Worm (Caenorhabditis elegans) whole organism, L4 larva: ENCODE measurements around the gene AC3.5.

Source experiments
- D1046.2 ChIP-seq: fragments of 200-800 bp; sonication (Bioruptor generic); IDR thresholded peaks from 2 replicates; pipeline ENCODE4 v1.3.6; 2022; ENCODE audit warnings: missing genetic modification characterization, missing compliant biosample characterization
- F44E2.7 ChIP-seq: fragments of 200-800 bp; sonication (Bioruptor generic); IDR thresholded peaks from 2 replicates; pipeline ENCODE4 v2.1.2; 2022; ENCODE audit warnings: missing genetic modification characterization, missing compliant biosample characterization
- R02D3.7 ChIP-seq: fragments of 150-350 bp; sonication (generic microtip); optimal IDR thresholded peaks from 3 replicates; lab custom pipeline; 2014; ENCODE audit warnings: missing biosample characterization, missing genetic modification characterization
- T20F7.1 ChIP-seq: fragments of 200-800 bp; sonication (Bioruptor generic); optimal IDR thresholded peaks from 2 replicates; lab custom pipeline; 2018; ENCODE audit warnings: mild to moderate bottlenecking, missing genetic modification characterization, missing compliant biosample characterization
- Y48G9A.11 ChIP-seq: fragments of 200-800 bp; sonication (Bioruptor generic); IDR thresholded peaks from 2 replicates; pipeline ENCODE4 v1.3.6; 2022; ENCODE audit warnings: missing genetic modification reagents, missing genetic modification characterization, missing compliant biosample characterization
- Y75B8A.6 ChIP-seq: fragments of 200-800 bp; sonication (Bioruptor generic); IDR thresholded peaks from 2 replicates; pipeline ENCODE4 v1.3.6; 2022; ENCODE audit warnings: missing genetic modification reagents, missing genetic modification characterization, missing compliant biosample characterization
- ama-1 ChIP-seq: fragments of 150-350 bp; optimal IDR thresholded peaks from 2 replicates; lab custom pipeline; 2014; ENCODE audit warnings: inconsistent platforms, mixed read lengths
- ceh-32 ChIP-seq: sonication (generic microtip); optimal IDR thresholded peaks from 2 replicates; lab custom pipeline; 2016; ENCODE audit warnings: mild to moderate bottlenecking, missing genetic modification characterization, missing compliant biosample characterization; ENCODE audit not compliant: poor library complexity
- ceh-44 ChIP-seq: fragments of 200-800 bp; sonication (Bioruptor generic); IDR thresholded peaks from 2 replicates; pipeline ENCODE4 v1.3.6; 2022; ENCODE audit warnings: missing genetic modification reagents, missing genetic modification characterization, missing compliant biosample characterization
- ceh-62 ChIP-seq: sonication (generic microtip); optimal IDR thresholded peaks from 2 replicates; lab custom pipeline; 2017; ENCODE audit warnings: missing biosample characterization, missing genetic modification characterization
- daf-12 ChIP-seq: fragments of 150-350 bp; optimal IDR thresholded peaks from 2 replicates; lab custom pipeline; 2014; ENCODE audit warnings: missing biosample characterization, missing genetic modification reagents, missing genetic modification characterization
- daf-19 ChIP-seq: fragments of 200-800 bp; sonication (Bioruptor generic); conservative IDR thresholded peaks from 2 replicates; pipeline ENCODE4 v1.3.6; 2022; ENCODE audit warnings: missing genetic modification characterization, missing compliant biosample characterization
- dpl-1 ChIP-seq: fragments of 150-350 bp; optimal IDR thresholded peaks from 2 replicates; lab custom pipeline; 2014; ENCODE audit warnings: missing biosample characterization, missing genetic modification reagents, missing genetic modification characterization
- dve-1 ChIP-seq: sonication (generic microtip); optimal IDR thresholded peaks from 2 replicates; lab custom pipeline; 2017; ENCODE audit warnings: antibody characterized with exemption, mild to moderate bottlenecking, missing genetic modification characterization, missing compliant biosample characterization; ENCODE audit not compliant: insufficient read depth
- egl-27 ChIP-seq: sonication (generic microtip); optimal IDR thresholded peaks from 3 replicates; lab custom pipeline; 2017; ENCODE audit warnings: missing biosample characterization, missing genetic modification reagents, missing genetic modification characterization
- egl-43 ChIP-seq: fragments of 200-800 bp; sonication (Bioruptor generic); IDR thresholded peaks from 2 replicates; pipeline ENCODE4 v1.3.6; 2022; ENCODE audit warnings: missing genetic modification reagents, missing genetic modification characterization, missing compliant biosample characterization
- gei-8 ChIP-seq: fragments of 200-800 bp; sonication (Bioruptor generic); optimal IDR thresholded peaks from 2 replicates; lab custom pipeline; 2018; ENCODE audit warnings: mild to moderate bottlenecking, missing genetic modification characterization, missing compliant biosample characterization
- hlh-30 ChIP-seq: sonication (generic microtip); optimal IDR thresholded peaks from 2 replicates; lab custom pipeline; 2017; ENCODE audit warnings: antibody characterized with exemption, mild to moderate bottlenecking, missing genetic modification characterization, missing compliant biosample characterization; ENCODE audit not compliant: insufficient read depth
- lin-29 ChIP-seq: fragments of 200-800 bp; sonication (Bioruptor generic); IDR thresholded peaks from 2 replicates; pipeline ENCODE4 v1.3.6; 2022; ENCODE audit warnings: missing genetic modification reagents, missing genetic modification characterization, missing compliant biosample characterization
- madf-9 ChIP-seq: fragments of 200-800 bp; sonication (Bioruptor generic); conservative IDR thresholded peaks from 2 replicates; pipeline ENCODE4 v1.3.6; 2022; ENCODE audit warnings: missing genetic modification reagents, missing genetic modification characterization, missing compliant biosample characterization
- mes-2 ChIP-seq: sonication (generic microtip); optimal IDR thresholded peaks from 2 replicates; lab custom pipeline; 2016; ENCODE audit warnings: missing genotype, mild to moderate bottlenecking, missing genetic modification characterization, missing compliant biosample characterization; ENCODE audit not compliant: poor library complexity, severe bottlenecking
- nhr-10 ChIP-seq: fragments of 150-350 bp; optimal IDR thresholded peaks from 2 replicates; lab custom pipeline; 2014; ENCODE audit warnings: missing biosample characterization, missing genetic modification characterization
- nhr-111 ChIP-seq: fragments of 200-800 bp; sonication (Bioruptor generic); optimal IDR thresholded peaks from 2 replicates; lab custom pipeline; 2018; ENCODE audit warnings: mild to moderate bottlenecking, missing genetic modification characterization, missing compliant biosample characterization
- nhr-25 ChIP-seq: sonication (generic microtip); optimal IDR thresholded peaks from 2 replicates; lab custom pipeline; 2017; ENCODE audit warnings: missing genetic modification characterization, mild to moderate bottlenecking, missing compliant biosample characterization, antibody characterized with exemption, moderate library complexity, borderline replicate concordance; ENCODE audit not compliant: insufficient read depth
- nhr-42 ChIP-seq: fragments of 200-800 bp; sonication (Bioruptor generic); IDR thresholded peaks from 2 replicates; pipeline ENCODE4 v1.3.6; 2022; ENCODE audit warnings: missing genetic modification characterization, missing compliant biosample characterization
- pha-4 ChIP-seq, 2 experiments: fragments of 150-350 bp in 1 of 2; fragments of 200-800 bp in 1 of 2; sonication (Bioruptor generic) in 1 of 2; IDR thresholded peaks in 1 of 2; optimal IDR thresholded peaks in 1 of 2; 2 replicates each; pipeline versions ENCODE4 v1.3.6 to Lab custom; 2014 to 2022; ENCODE audit warnings: missing genetic modification characterization in 2 of 2, missing genetic modification reagents in 2 of 2, missing biosample characterization in 1 of 2, missing compliant biosample characterization in 1 of 2
- sdz-12 ChIP-seq: fragments of 200-800 bp; sonication (Bioruptor generic); optimal IDR thresholded peaks from 2 replicates; lab custom pipeline; 2018; ENCODE audit warnings: mild to moderate bottlenecking, missing genetic modification characterization, missing compliant biosample characterization
- spr-3 ChIP-seq: fragments of 200-800 bp; sonication (Bioruptor generic); optimal IDR thresholded peaks from 2 replicates; lab custom pipeline; 2018; ENCODE audit warnings: mild to moderate bottlenecking, missing genetic modification characterization, missing compliant biosample characterization
- tag-97 ChIP-seq: fragments of 200-800 bp; sonication (Bioruptor generic); IDR thresholded peaks from 2 replicates; pipeline ENCODE4 v1.3.6; 2022; ENCODE audit warnings: missing genetic modification characterization, missing compliant biosample characterization
- unc-62 ChIP-seq, 3 experiments: fragments of 150-350 bp in 1 of 3; sonication (generic microtip); optimal IDR thresholded peaks in 2 of 3; peaks in 1 of 3; 1 replicate in 1 of 3; 2 replicates in 2 of 3; lab custom pipeline; 2014 to 2017; ENCODE audit warnings: missing biosample characterization in 3 of 3, missing genetic modification characterization in 3 of 3, missing genetic modification reagents in 3 of 3, missing genotype in 1 of 3
- zag-1 ChIP-seq: fragments of 150-350 bp; optimal IDR thresholded peaks from 2 replicates; lab custom pipeline; 2014; ENCODE audit warnings: missing biosample characterization, missing genetic modification characterization
- zfp-2 ChIP-seq: sonication (generic microtip); optimal IDR thresholded peaks from 2 replicates; lab custom pipeline; 2016; ENCODE audit warnings: mild to moderate bottlenecking, missing genetic modification characterization, missing compliant biosample characterization
- zfp-3 ChIP-seq: fragments of 200-800 bp; sonication (Bioruptor generic); conservative IDR thresholded peaks from 2 replicates; pipeline ENCODE4 v1.3.6; 2022; ENCODE audit warnings: missing genetic modification reagents, missing genetic modification characterization, missing compliant biosample characterization
- zip-2 ChIP-seq: fragments of 150-350 bp; optimal IDR thresholded peaks from 2 replicates; lab custom pipeline; 2014; ENCODE audit warnings: missing biosample characterization, missing genetic modification characterization

The AC3.5 gene

DNA sequence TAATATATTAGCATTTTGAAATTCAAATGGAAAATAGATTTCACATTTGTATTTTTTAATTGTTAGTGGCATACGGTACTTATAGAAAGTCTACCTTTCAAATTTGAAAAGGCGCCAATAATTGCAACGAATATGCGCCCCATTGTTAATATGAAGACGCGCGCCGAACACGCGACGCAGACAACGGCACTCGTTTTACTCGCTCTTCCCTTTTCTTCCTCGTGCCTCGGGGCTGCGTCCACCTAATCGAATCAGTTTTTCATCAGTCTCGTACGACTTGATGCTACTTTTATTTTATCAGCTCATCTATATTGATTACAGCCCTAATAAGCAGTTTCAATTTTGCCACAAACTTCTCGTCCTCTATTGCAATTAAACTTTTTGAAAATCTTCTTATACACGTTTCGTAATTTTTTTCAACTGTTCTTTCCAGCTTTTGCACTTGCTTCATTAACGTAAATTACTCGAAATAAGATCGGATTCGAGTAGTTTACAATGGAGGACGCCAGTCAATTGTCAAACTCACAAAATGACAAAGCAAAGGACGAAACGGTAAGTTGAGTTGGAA lies 26.4 kb upstream of the AC3.5 start, which contains the start of gene cash-1 (continued):
- peak; percentile 25 for TF ChIP-seq nhr-25 (tag; lab: Kevin White, UChicago)
- no peak for TF ChIP-seq lin-29 (GFP tag; lab: Robert Waterston, UW)
- TF ChIP-seq nhr-10 (tag; lab: Kevin White, UChicago), result no peak
- no peak for TF ChIP-seq ceh-44 (GFP tag; lab: Robert Waterston, UW)
- peak; percentile 81 for TF ChIP-seq dpl-1 (GFP tag; lab: Kevin White, UChicago)
- TF ChIP-seq tag-97, result no peak
- TF ChIP-seq zip-2 (tag; lab: Kevin White, UChicago), result no peak
- TF ChIP-seq ceh-62 (tag; lab: Kevin White, UChicago), result no peak
- no peak for TF ChIP-seq ceh-32 (tag; lab: Kevin White, UChicago)
- TF ChIP-seq D1046.2 (GFP tag; lab: Robert Waterston, UW), result no peak
- TF ChIP-seq egl-27 (tag; lab: Kevin White, UChicago), result no peak
- no peak for TF ChIP-seq spr-3
- TF ChIP-seq hlh-30 (tag; lab: Kevin White, UChicago), result peak; percentile 93
- no peak for TF ChIP-seq gei-8 (GFP tag; lab: Kevin White, UChicago)
- no peak for TF ChIP-seq zfp-2 (tag; lab: Kevin White, UChicago)
- TF ChIP-seq egl-43 (GFP tag; lab: Robert Waterston, UW), result 0 out of 2 replicates have a peak, but pooled peaks have one; percentile 21
- TF ChIP-seq Y75B8A.6 (GFP tag; lab: Robert Waterston, UW), result no peak
- no peak for TF ChIP-seq Y48G9A.11 (GFP tag; lab: Robert Waterston, UW)
- peak in 1 of 2 experiments; percentile 61 for TF ChIP-seq unc-62 (GFP tag; optimal IDR thresholded peaks at IDR 0.05 in 1 of 2; lab: Kevin White, UChicago)
- TF ChIP-seq unc-62 (tag; optimal IDR thresholded peaks at IDR 0.05; lab: Kevin White, UChicago), result no peak
- TF ChIP-seq R02D3.7, result no peak
- peak; percentile 1 for TF ChIP-seq T20F7.1 (GFP tag; lab: Kevin White, UChicago)
- no peak for TF ChIP-seq F44E2.7 (GFP tag; lab: Robert Waterston, UW)
- TF ChIP-seq daf-19 (GFP tag; lab: Robert Waterston, UW), result no peak
- TF ChIP-seq dve-1 (tag; lab: Kevin White, UChicago), result peak; percentile 80
- TF ChIP-seq mes-2 (tag; lab: Kevin White, UChicago), result peak; percentile 89
- TF ChIP-seq ama-1 (lab: Kevin White, UChicago), result no peak
- TF ChIP-seq nhr-111, result no peak
- no peak for TF ChIP-seq daf-12 (tag; lab: Kevin White, UChicago)
- no peak for TF ChIP-seq sdz-12

- no peak for TF ChIP-seq madf-9
- peak in 1 of 2 experiments; percentile 93 for TF ChIP-seq unc-62 (GFP tag; optimal IDR thresholded peaks at IDR 0.05 in 1 of 2; lab: Kevin White, UChicago)
- TF ChIP-seq unc-62 (tag; optimal IDR thresholded peaks at IDR 0.05; lab: Kevin White, UChicago), result no peak
- TF ChIP-seq nhr-42 (GFP tag; lab: Robert Waterston, UW), result no peak
- no peak for TF ChIP-seq pha-4 (GFP tag; IDR thresholded peaks at IDR 0.05; lab: Robert Waterston, UW)
- TF ChIP-seq pha-4 (tag; optimal IDR thresholded peaks at IDR 0.05; lab: Kevin White, UChicago), result no peak
These were observed 24.5 kb upstream of the AC3.5 start for ce11 chrV:10363834-10364233.

DNA sequence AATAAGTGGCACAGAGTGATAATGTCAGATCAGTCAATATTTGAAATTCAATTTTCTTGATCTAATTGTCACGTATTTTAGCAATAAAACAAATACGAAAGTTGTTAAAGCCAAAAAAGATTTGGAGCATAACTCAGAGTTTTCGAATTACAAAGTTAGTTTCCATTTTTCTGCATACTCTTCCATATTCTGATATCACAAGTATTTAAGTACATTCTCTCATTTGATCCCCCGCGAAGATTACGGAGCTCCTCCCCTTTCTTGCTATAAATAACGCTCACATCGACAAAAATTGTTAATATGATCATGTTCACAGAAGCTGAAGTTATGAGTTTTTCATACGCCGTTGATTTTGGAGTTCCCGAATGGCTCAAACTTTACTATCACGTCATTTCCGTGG lies 20.1 kb upstream of the AC3.5 start, which contains the start of gene sri-20:
Gene sri-20 (plus strand): TSS at position 301 of the 400 bp plus-strand sequence.
- TF ChIP-seq zfp-3 (GFP tag; lab: Robert Waterston, UW) (no peak), zag-1 (tag; lab: Kevin White, UChicago) (no peak)
- TF ChIP-seq, all 104 proteins: peak for 0
